Worm (Caenorhabditis elegans): ENCODE results near the gene gpla-1.

DNA sequence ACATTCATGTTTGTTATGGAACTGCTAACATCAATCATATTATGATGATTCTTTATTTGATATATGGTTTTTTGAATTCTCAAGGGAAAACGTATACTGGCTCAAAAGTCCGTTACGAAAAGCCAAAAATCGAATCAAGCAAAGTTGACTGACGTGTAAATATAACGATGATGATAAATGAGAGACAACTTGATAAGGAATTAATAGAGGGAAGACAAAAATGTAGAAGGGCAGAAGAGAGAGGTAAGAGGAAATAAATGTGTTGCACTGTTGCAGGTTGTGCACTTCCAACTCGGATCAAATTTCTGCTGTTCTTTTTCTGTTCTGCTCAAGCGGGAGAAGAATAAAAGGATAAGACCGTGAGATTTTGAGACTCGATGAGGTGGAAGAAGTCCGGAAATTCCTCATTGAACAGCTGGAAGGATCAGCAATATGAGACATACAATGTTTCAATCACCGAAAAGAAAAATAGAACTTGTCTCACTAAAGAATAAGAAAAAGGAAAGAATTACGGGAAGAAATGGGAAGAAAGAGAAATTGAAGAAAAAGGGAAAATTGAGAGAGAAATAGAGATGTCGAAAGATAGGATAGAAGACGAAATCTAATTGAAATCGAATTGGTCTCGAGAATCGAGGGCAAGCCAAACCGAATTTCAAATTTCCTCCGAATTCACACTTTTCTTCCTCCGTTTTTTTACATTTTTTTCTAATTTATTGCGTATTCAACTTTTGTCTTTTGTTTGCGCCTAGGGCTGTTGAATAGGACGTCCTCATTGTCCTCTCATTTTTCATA, 48.7 kb upstream of the gpla-1 start:
- TF ChIP-seq flt-1 (GFP tag; IDR thresholded peaks at IDR 0.05) (no peak), tab-1 (GFP tag; IDR thresholded peaks at IDR 0.05) (no peak), cog-1 (tag; optimal IDR thresholded peaks at IDR 0.05) (no peak), ztf-23 (GFP tag; IDR thresholded peaks at IDR 0.05) (no peak), ref-1 (GFP tag; conservative IDR thresholded peaks at IDR 0.05) (no peak), klf-2 (GFP tag; conservative IDR thresholded peaks at IDR 0.05) (no peak), T22C8.4 (GFP tag; IDR thresholded peaks at IDR 0.05) (no peak)

Measured in whole organism, midembryonic.